Fruit fly (Drosophila melanogaster) whole organism, prepupa: ENCODE measurements around the gene CG9449.

Experiments used
- CG16779 ChIP-seq: fragments of 200-800 bp; sonication (Bioruptor generic); optimal IDR thresholded peaks from 3 replicates; lab custom pipeline; 2017; ENCODE audit warnings: missing biosample characterization, mild to moderate bottlenecking, missing genetic modification characterization
- Ets21C ChIP-seq: fragments of 200-800 bp; sonication (Bioruptor generic); optimal IDR thresholded peaks from 3 replicates; lab custom pipeline; 2016; ENCODE audit warnings: missing biosample characterization, missing genetic modification characterization
- dac ChIP-seq: fragments of 200-800 bp; sonication (Bioruptor generic); optimal IDR thresholded peaks from 2 replicates; lab custom pipeline; 2017; ENCODE audit warnings: missing biosample characterization, mild to moderate bottlenecking, missing genetic modification characterization
- topi ChIP-seq: fragments of 200-800 bp; sonication (Bioruptor generic); optimal IDR thresholded peaks from 3 replicates; lab custom pipeline; 2016; ENCODE audit warnings: missing biosample characterization, missing genetic modification characterization
- vri ChIP-seq: fragments of 200-800 bp; sonication (Bioruptor generic); optimal IDR thresholded peaks from 3 replicates; lab custom pipeline; 2016; ENCODE audit warnings: missing biosample characterization, mild to moderate bottlenecking, missing genetic modification characterization

- no peak for TF ChIP-seq CG16779 (tag; lab: Kevin White, UChicago)
- TF ChIP-seq dac (GFP tag; lab: Kevin White, UChicago), result no peak
- no peak for TF ChIP-seq Ets21C (GFP tag; lab: Kevin White, UChicago)
- no peak for TF ChIP-seq topi (GFP tag; lab: Kevin White, UChicago)
- no peak for TF ChIP-seq vri (GFP tag; lab: Kevin White, UChicago)
These were observed 2.6 kb downstream of the CG9449 start for dm6 chr3L:19494954-19495353.
